Fruit fly (Drosophila melanogaster): ENCODE measurements around the gene CG43736.
A peak's percentile ranks its signal among the peaks of the same experiment; 100 is the strongest.

CG43736 gene

DNA sequence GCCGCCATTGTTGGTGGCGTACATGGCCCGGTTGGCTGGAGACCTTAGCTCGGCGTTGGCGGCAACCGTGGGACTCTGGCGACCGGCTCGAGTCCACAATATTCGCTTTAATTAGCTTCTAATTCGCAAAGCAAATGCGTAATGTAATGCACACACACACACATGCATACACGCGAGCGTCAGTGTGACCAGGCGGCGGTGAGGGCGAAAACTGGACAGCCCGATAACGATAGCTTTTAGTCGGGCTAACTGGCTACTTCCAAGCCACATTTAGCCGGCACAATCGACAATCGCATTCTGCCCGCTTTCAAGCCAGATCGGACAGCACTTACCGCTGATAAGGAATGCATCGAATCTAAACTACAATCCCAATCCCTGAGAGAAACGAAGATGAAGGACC lies 43.0 kb upstream of the CG43736 start, which contains the start of the genes Nf-YC and xit (continued):
- TF ChIP-seq usp (GFP tag; optimal IDR thresholded peaks at IDR 0.05) = no peak
- TF ChIP-seq Eip74EF (GFP tag; optimal IDR thresholded peaks at IDR 0.05) = no peak
- TF ChIP-seq fd96Cb (tag; optimal IDR thresholded peaks at IDR 0.05) = no peak
- no peak for TF ChIP-seq CG16815 (GFP tag; optimal IDR thresholded peaks at IDR 0.05)
- no peak for TF ChIP-seq CG17568 (GFP tag; optimal IDR thresholded peaks at IDR 0.05)
- no peak for TF ChIP-seq CG32772 (GFP tag; IDR thresholded peaks at IDR 0.05)
- TF ChIP-seq run (tag; optimal IDR thresholded peaks at IDR 0.05) = no peak
- peak; percentile 43; the same call in 1 of the 3 replicates for TF ChIP-seq vnd (GFP tag; IDR thresholded peaks at IDR 0.05; ENCODE audit: partially characterized antibody)
- TF ChIP-seq her (GFP tag; optimal IDR thresholded peaks at IDR 0.05) = no peak
- peak; percentile 68 for TF ChIP-seq amos (GFP tag; IDR thresholded peaks at IDR 0.05; ENCODE audit: partially characterized antibody)
- no peak for TF ChIP-seq CG13894 (tag; optimal IDR thresholded peaks at IDR 0.05)
- no peak for TF ChIP-seq CG16863 (GFP tag; optimal IDR thresholded peaks at IDR 0.05)
- TF ChIP-seq CG12769 (tag; optimal IDR thresholded peaks at IDR 0.05) = no peak
- TF ChIP-seq E2f1 (GFP tag; IDR thresholded peaks at IDR 0.05) = no peak
- TF ChIP-seq Bgb (GFP tag; IDR thresholded peaks at IDR 0.05; ENCODE audit: partially characterized antibody) = peak; percentile 67
- no peak for TF ChIP-seq pum (GFP tag; optimal IDR thresholded peaks at IDR 0.05)
- no peak for TF ChIP-seq Ssrp (tag; optimal IDR thresholded peaks at IDR 0.05)
- TF ChIP-seq Fer1 (GFP tag; optimal IDR thresholded peaks at IDR 0.05) = no peak
- TF ChIP-seq CG13624 (GFP tag; optimal IDR thresholded peaks at IDR 0.05) = peak; percentile 39
- TF ChIP-seq ac (GFP tag; optimal IDR thresholded peaks at IDR 0.05) = no peak
- no peak for TF ChIP-seq CG15514 (GFP tag; optimal IDR thresholded peaks at IDR 0.05)
- TF ChIP-seq fu2 (GFP tag; optimal IDR thresholded peaks at IDR 0.05) = no peak
- no peak for TF ChIP-seq CG12391 (tag; optimal IDR thresholded peaks at IDR 0.05)
- TF ChIP-seq crc (GFP tag; optimal IDR thresholded peaks at IDR 0.05) = no peak
- no peak for TF ChIP-seq pb (GFP tag; optimal IDR thresholded peaks at IDR 0.05)
- no peak for TF ChIP-seq toy (GFP tag; IDR thresholded peaks at IDR 0.05)
- no peak for TF ChIP-seq CG18476 (GFP tag; optimal IDR thresholded peaks at IDR 0.05)
- no peak for TF ChIP-seq wek (GFP tag; optimal IDR thresholded peaks at IDR 0.05)
- TF ChIP-seq klu (GFP tag; IDR thresholded peaks at IDR 0.05) = no peak
- no peak for TF ChIP-seq eyg (GFP tag; optimal IDR thresholded peaks at IDR 0.05)
- no peak for TF ChIP-seq onecut (GFP tag; IDR thresholded peaks at IDR 0.05)
- TF ChIP-seq CG2116 (GFP tag; optimal IDR thresholded peaks at IDR 0.05) = peak; percentile 65
- TF ChIP-seq Asciz (GFP tag; optimal IDR thresholded peaks at IDR 0.05) = no peak
- peak; percentile 67 for TF ChIP-seq HLH4C (GFP tag; IDR thresholded peaks at IDR 0.05; ENCODE audit: partially characterized antibody)
- TF ChIP-seq CTCF (GFP tag; optimal IDR thresholded peaks at IDR 0.05) = no peak
- TF ChIP-seq stc (GFP tag; IDR thresholded peaks at IDR 0.05) = no peak
- TF ChIP-seq tna (GFP tag; IDR thresholded peaks at IDR 0.05; ENCODE audit: partially characterized antibody) = peak; percentile 54; the same call in 1 of the 2 replicates
- no peak for TF ChIP-seq Vsx1 (GFP tag; optimal IDR thresholded peaks at IDR 0.05)
- TF ChIP-seq Oaz (GFP tag; IDR thresholded peaks at IDR 0.05) = no peak
- no peak for TF ChIP-seq chm (GFP tag; IDR thresholded peaks at IDR 0.05)
- TF ChIP-seq lmd (GFP tag; IDR thresholded peaks at IDR 0.05) = no peak; the same call in 1 of the 2 replicates
- no peak for TF ChIP-seq CG6854 (GFP tag; optimal IDR thresholded peaks at IDR 0.05)
- TF ChIP-seq hb (GFP tag; IDR thresholded peaks at IDR 0.05; ENCODE audit: partially characterized antibody) = no peak
- TF ChIP-seq CG11456 (GFP tag; IDR thresholded peaks at IDR 0.05) = no peak
- no peak for TF ChIP-seq CG15601 (tag; optimal IDR thresholded peaks at IDR 0.05)
- TF ChIP-seq hkb (optimal IDR thresholded peaks at IDR 0.05) = no peak
- no peak for TF ChIP-seq hkb (GFP tag; IDR thresholded peaks at IDR 0.05)
- no peak for TF ChIP-seq Poxn (GFP tag; IDR thresholded peaks at IDR 0.05)
- TF ChIP-seq YL-1 (GFP tag; optimal IDR thresholded peaks at IDR 0.05) = peak; percentile 87
- no peak for TF ChIP-seq CG12299 (tag; optimal IDR thresholded peaks at IDR 0.05)
- TF ChIP-seq Six4 (GFP tag; optimal IDR thresholded peaks at IDR 0.05) = no peak
- TF ChIP-seq CG32767 (GFP tag; IDR thresholded peaks at IDR 0.05) = no peak

Measured in whole organism, embryonic.